Worm (Caenorhabditis elegans) whole organism, L4/young adult: Measurements from ENCODE around the gene H01M10.2.

Experiments used
- W03F9.2 ChIP-seq: fragments of 150-350 bp; optimal IDR thresholded peaks from 2 replicates; lab custom pipeline; 2014; ENCODE audit warnings: missing biosample characterization, missing genetic modification characterization
- dao-5 ChIP-seq: sonication (generic microtip); optimal IDR thresholded peaks from 2 replicates; lab custom pipeline; 2016; ENCODE audit warnings: missing genotype, missing genetic modification characterization, moderate library complexity, missing compliant biosample characterization
- him-1 ChIP-seq: sonication (generic microtip); optimal IDR thresholded peaks from 2 replicates; lab custom pipeline; 2016; ENCODE audit warnings: missing genotype, missing genetic modification reagents, missing genetic modification characterization, missing compliant biosample characterization

Gene H01M10.2

ce11 chrX:2538713-2539112 is 46.8 kb downstream of the H01M10.2 start:
- TF ChIP-seq W03F9.2 (tag; lab: Kevin White, UChicago) (no peak), dao-5 (no peak)

DNA sequence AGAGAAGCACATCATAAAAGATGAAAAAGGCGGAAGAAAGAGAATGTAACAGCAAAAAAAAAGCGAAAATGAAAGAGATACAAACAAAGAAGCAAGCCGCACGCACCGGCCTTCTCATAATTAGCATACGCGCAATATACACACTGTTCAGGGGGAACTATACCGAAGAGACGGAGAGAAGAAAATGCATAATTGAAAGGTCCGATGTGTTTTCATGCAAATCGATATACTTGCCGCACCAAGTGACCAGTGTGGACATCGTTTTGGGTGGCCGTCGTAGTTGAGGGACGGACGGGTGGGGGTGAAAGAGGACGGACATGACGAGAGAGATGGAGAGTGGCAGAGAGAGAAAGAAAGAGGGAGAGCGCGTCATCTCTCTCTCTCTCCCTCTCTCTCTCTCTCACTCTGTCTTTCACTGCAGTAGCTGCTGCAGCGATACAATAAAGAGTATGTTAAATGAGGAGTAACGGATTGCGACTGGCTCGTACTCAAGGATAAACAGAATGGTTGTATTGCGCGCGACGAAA is 49.2 kb downstream of the H01M10.2 start:
- TF ChIP-seq W03F9.2 (tag; lab: Kevin White, UChicago) (no peak), him-1 (tag; lab: Kevin White, UChicago) (peak; percentile 47)
